Worm (Caenorhabditis elegans) whole organism, late embryonic: ENCODE data around the gene str-150.

Source experiments
- T23F11.4 ChIP-seq: fragments of 200-800 bp; sonication (Bioruptor generic); optimal IDR thresholded peaks from 2 replicates; lab custom pipeline; 2018; ENCODE audit warnings: mild to moderate bottlenecking, missing genetic modification characterization, missing compliant biosample characterization
- nfya-1 ChIP-seq: sonication (generic microtip); optimal IDR thresholded peaks from 2 replicates; lab custom pipeline; 2017; ENCODE audit warnings: missing genetic modification characterization, mild to moderate bottlenecking, missing compliant biosample characterization, antibody characterized with exemption, moderate library complexity
- npax-4 ChIP-seq: sonication (generic microtip); optimal IDR thresholded peaks from 2 replicates; lab custom pipeline; 2016; ENCODE audit warnings: missing genetic modification characterization, missing compliant biosample characterization
- syd-9 ChIP-seq: sonication (generic microtip); optimal IDR thresholded peaks from 2 replicates; lab custom pipeline; 2016; ENCODE audit warnings: mild to moderate bottlenecking, missing genetic modification characterization, moderate library complexity, missing compliant biosample characterization

ce11 chrV:16605463-16605862 lies 22.4 kb downstream of the str-150 start:
- no peak for TF ChIP-seq syd-9 (tag; lab: Kevin White, UChicago)
- TF ChIP-seq nfya-1 (tag; lab: Kevin White, UChicago): no peak
- no peak for TF ChIP-seq npax-4 (tag; lab: Kevin White, UChicago)
- TF ChIP-seq T23F11.4 (GFP tag; lab: Kevin White, UChicago): no peak
